Worm (Caenorhabditis elegans) whole organism, late embryonic: ENCODE results near the gene pch-2.

Experiments used
- C08G9.2 ChIP-seq: sonication (generic microtip); optimal IDR thresholded peaks from 2 replicates; lab custom pipeline; 2016; ENCODE audit warnings: mild to moderate bottlenecking, missing genetic modification characterization, moderate library complexity, missing compliant biosample characterization
- C38D4.7 ChIP-seq: fragments of 200-800 bp; sonication (Bioruptor generic); optimal IDR thresholded peaks from 2 replicates; lab custom pipeline; 2018; ENCODE audit warnings: mild to moderate bottlenecking, missing genetic modification characterization, moderate library complexity, missing compliant biosample characterization
- che-1 ChIP-seq: sonication (generic microtip); optimal IDR thresholded peaks from 2 replicates; lab custom pipeline; 2016; ENCODE audit warnings: mild to moderate bottlenecking, missing genetic modification characterization, missing compliant biosample characterization

- no peak for TF ChIP-seq che-1 (tag; lab: Kevin White, UChicago)
- TF ChIP-seq C38D4.7 (GFP tag; lab: Kevin White, UChicago) = no peak
- no peak for TF ChIP-seq C08G9.2 (tag; lab: Kevin White, UChicago)
Observed at ce11 chrII:8135953-8136352, 22.2 kb upstream of the pch-2 start.
